Worm (Caenorhabditis elegans) whole organism, late embryonic: ENCODE data around the gene D1025.1.

Source experiments
- C08G9.2 ChIP-seq: sonication (generic microtip); optimal IDR thresholded peaks from 2 replicates; lab custom pipeline; 2016; ENCODE audit warnings: mild to moderate bottlenecking, missing genetic modification characterization, moderate library complexity, missing compliant biosample characterization
- C38D4.7 ChIP-seq: fragments of 200-800 bp; sonication (Bioruptor generic); optimal IDR thresholded peaks from 2 replicates; lab custom pipeline; 2018; ENCODE audit warnings: mild to moderate bottlenecking, missing genetic modification characterization, moderate library complexity, missing compliant biosample characterization
- F13H6.1 ChIP-seq: sonication (generic microtip); optimal IDR thresholded peaks from 2 replicates; lab custom pipeline; 2016; ENCODE audit warnings: missing genetic modification characterization, missing compliant biosample characterization
- K02D7.2 ChIP-seq: sonication (generic microtip); optimal IDR thresholded peaks from 2 replicates; lab custom pipeline; 2017; ENCODE audit warnings: mild to moderate bottlenecking, missing genetic modification characterization, missing compliant biosample characterization
- K09A11.1 ChIP-seq: sonication (generic microtip); optimal IDR thresholded peaks from 2 replicates; lab custom pipeline; 2017; ENCODE audit warnings: antibody characterized with exemption, mild to moderate bottlenecking, missing genetic modification characterization, missing compliant biosample characterization; ENCODE audit not compliant: insufficient read depth
- T23F11.4 ChIP-seq: fragments of 200-800 bp; sonication (Bioruptor generic); optimal IDR thresholded peaks from 2 replicates; lab custom pipeline; 2018; ENCODE audit warnings: mild to moderate bottlenecking, missing genetic modification characterization, missing compliant biosample characterization
- ceh-14 ChIP-seq: sonication (generic microtip); optimal IDR thresholded peaks from 2 replicates; lab custom pipeline; 2016; ENCODE audit warnings: missing genotype, missing genetic modification characterization, missing compliant biosample characterization
- ceh-18 ChIP-seq: sonication (generic microtip); optimal IDR thresholded peaks from 2 replicates; lab custom pipeline; 2016; ENCODE audit warnings: missing genetic modification characterization, missing compliant biosample characterization
- ceh-19 ChIP-seq: fragments of 200-800 bp; sonication (Bioruptor generic); optimal IDR thresholded peaks from 2 replicates; lab custom pipeline; 2018; ENCODE audit warnings: mild to moderate bottlenecking, missing genetic modification characterization, missing compliant biosample characterization
- ceh-2 ChIP-seq: sonication (generic microtip); optimal IDR thresholded peaks from 2 replicates; lab custom pipeline; 2016; ENCODE audit warnings: missing genotype, missing genetic modification characterization, missing compliant biosample characterization
- ceh-22 ChIP-seq: sonication (generic microtip); optimal IDR thresholded peaks from 2 replicates; lab custom pipeline; 2017; ENCODE audit warnings: missing biosample characterization, missing genetic modification characterization
- ceh-24 ChIP-seq: sonication (generic microtip); optimal IDR thresholded peaks from 2 replicates; lab custom pipeline; 2016; ENCODE audit warnings: mild to moderate bottlenecking, missing genetic modification characterization, missing compliant biosample characterization
- ceh-31 ChIP-seq: sonication (generic microtip); optimal IDR thresholded peaks from 2 replicates; lab custom pipeline; 2016; ENCODE audit warnings: missing genetic modification characterization, missing compliant biosample characterization
- ceh-34 ChIP-seq: sonication (generic microtip); optimal IDR thresholded peaks from 2 replicates; lab custom pipeline; 2016; ENCODE audit warnings: mild to moderate bottlenecking, missing genetic modification characterization, missing compliant biosample characterization
- ceh-45 ChIP-seq: fragments of 200-800 bp; sonication (Bioruptor generic); IDR thresholded peaks from 2 replicates; pipeline ENCODE4 v1.3.6; 2022; ENCODE audit warnings: missing genetic modification reagents, missing genetic modification characterization, missing compliant biosample characterization
- ceh-48 ChIP-seq: sonication (generic microtip); optimal IDR thresholded peaks from 2 replicates; lab custom pipeline; 2016; ENCODE audit warnings: missing genetic modification characterization, inconsistent platforms, missing compliant biosample characterization
- ceh-6 ChIP-seq: fragments of 200-800 bp; sonication (Bioruptor generic); optimal IDR thresholded peaks from 2 replicates; lab custom pipeline; 2018; ENCODE audit warnings: mild to moderate bottlenecking, missing genetic modification characterization, missing compliant biosample characterization
- ceh-9 ChIP-seq: sonication (generic microtip); optimal IDR thresholded peaks from 2 replicates; lab custom pipeline; 2016; ENCODE audit warnings: mild to moderate bottlenecking, missing genetic modification characterization, inconsistent platforms, missing compliant biosample characterization
- che-1 ChIP-seq: sonication (generic microtip); optimal IDR thresholded peaks from 2 replicates; lab custom pipeline; 2016; ENCODE audit warnings: mild to moderate bottlenecking, missing genetic modification characterization, missing compliant biosample characterization
- dve-1 ChIP-seq: sonication (generic microtip); optimal IDR thresholded peaks from 2 replicates; lab custom pipeline; 2017; ENCODE audit warnings: antibody characterized with exemption, mild to moderate bottlenecking, missing genetic modification characterization, missing compliant biosample characterization
- elt-2 ChIP-seq: sonication (generic microtip); optimal IDR thresholded peaks from 2 replicates; lab custom pipeline; 2016; ENCODE audit warnings: missing genetic modification reagents, missing genetic modification characterization, missing compliant biosample characterization
- elt-4 ChIP-seq: sonication (generic microtip); optimal IDR thresholded peaks from 2 replicates; lab custom pipeline; 2016; ENCODE audit warnings: missing genetic modification characterization, missing compliant biosample characterization
- fax-1 ChIP-seq: sonication (generic microtip); optimal IDR thresholded peaks from 2 replicates; lab custom pipeline; 2016; ENCODE audit warnings: missing genotype, missing genetic modification characterization, missing compliant biosample characterization
- hlh-13 ChIP-seq: fragments of 200-800 bp; sonication (Bioruptor generic); optimal IDR thresholded peaks from 2 replicates; lab custom pipeline; 2018; ENCODE audit warnings: mild to moderate bottlenecking, missing genetic modification characterization, missing compliant biosample characterization
- hlh-30 ChIP-seq: sonication (generic microtip); optimal IDR thresholded peaks from 2 replicates; lab custom pipeline; 2017; ENCODE audit warnings: antibody characterized with exemption, missing genetic modification characterization, missing compliant biosample characterization; ENCODE audit not compliant: insufficient read depth
- hlh-6 ChIP-seq: sonication (generic microtip); optimal IDR thresholded peaks from 2 replicates; lab custom pipeline; 2016; ENCODE audit warnings: missing genotype, missing genetic modification characterization, missing compliant biosample characterization
- hlh-8 ChIP-seq: sonication (generic microtip); optimal IDR thresholded peaks from 2 replicates; lab custom pipeline; 2016; ENCODE audit warnings: missing genotype, missing genetic modification characterization, missing compliant biosample characterization
- mec-3 ChIP-seq: sonication (generic microtip); optimal IDR thresholded peaks from 2 replicates; lab custom pipeline; 2016; ENCODE audit warnings: borderline replicate concordance, missing genetic modification characterization, missing compliant biosample characterization
- nhr-11 ChIP-seq: fragments of 150-350 bp; optimal IDR thresholded peaks from 2 replicates; lab custom pipeline; 2014; ENCODE audit warnings: missing biosample characterization, missing genetic modification characterization
- npax-4 ChIP-seq: sonication (generic microtip); optimal IDR thresholded peaks from 2 replicates; lab custom pipeline; 2016; ENCODE audit warnings: missing genetic modification characterization, missing compliant biosample characterization
- odd-2 ChIP-seq: sonication (generic microtip); optimal IDR thresholded peaks from 2 replicates; lab custom pipeline; 2017; ENCODE audit warnings: antibody characterized with exemption, mild to moderate bottlenecking, missing genetic modification characterization, missing compliant biosample characterization
- pat-9 ChIP-seq: fragments of 200-800 bp; sonication (Bioruptor generic); optimal IDR thresholded peaks from 2 replicates; lab custom pipeline; 2018; ENCODE audit warnings: mild to moderate bottlenecking, missing genetic modification characterization, moderate library complexity, missing compliant biosample characterization
- pax-1 ChIP-seq: fragments of 150-350 bp; optimal IDR thresholded peaks from 2 replicates; lab custom pipeline; 2014; ENCODE audit warnings: missing biosample characterization, missing genetic modification characterization
- pha-2 ChIP-seq: sonication (generic microtip); optimal IDR thresholded peaks from 2 replicates; lab custom pipeline; 2017; ENCODE audit warnings: mild to moderate bottlenecking, missing genetic modification characterization, missing compliant biosample characterization
- pqm-1 ChIP-seq: sonication (generic microtip); optimal IDR thresholded peaks from 2 replicates; lab custom pipeline; 2016; ENCODE audit warnings: missing genetic modification characterization, missing compliant biosample characterization
- pros-1 ChIP-seq: fragments of 150-350 bp; optimal IDR thresholded peaks from 2 replicates; lab custom pipeline; 2014; ENCODE audit warnings: missing biosample characterization, missing genetic modification reagents, missing genetic modification characterization
- ref-2 ChIP-seq: sonication (generic microtip); optimal IDR thresholded peaks from 2 replicates; lab custom pipeline; 2016; ENCODE audit warnings: missing genetic modification characterization, missing compliant biosample characterization
- sox-2 ChIP-seq: fragments of 200-800 bp; sonication (Bioruptor generic); IDR thresholded peaks from 2 replicates; pipeline ENCODE4 v1.3.6; 2022; ENCODE audit warnings: missing genetic modification reagents, missing genetic modification characterization, missing compliant biosample characterization
- tbx-2 ChIP-seq: sonication (generic microtip); optimal IDR thresholded peaks from 2 replicates; lab custom pipeline; 2016; ENCODE audit warnings: missing genetic modification characterization, missing compliant biosample characterization
- tbx-7 ChIP-seq: sonication (generic microtip); optimal IDR thresholded peaks from 2 replicates; lab custom pipeline; 2016; ENCODE audit warnings: missing genotype, missing genetic modification characterization, missing compliant biosample characterization
- ttx-3 ChIP-seq: sonication (generic microtip); optimal IDR thresholded peaks from 2 replicates; lab custom pipeline; 2016; ENCODE audit warnings: missing genetic modification reagents, missing genetic modification characterization, missing compliant biosample characterization
- unc-3 ChIP-seq, 2 experiments: fragments of 200-800 bp in 1 of 2; sonication (Bioruptor generic) in 1 of 2; sonication (generic microtip) in 1 of 2; conservative IDR thresholded peaks in 1 of 2; optimal IDR thresholded peaks in 1 of 2; 2 replicates each; pipeline versions ENCODE4 v1.3.6 to Lab custom; 2016 to 2022; ENCODE audit warnings: missing compliant biosample characterization in 2 of 2, missing genetic modification characterization in 2 of 2, missing genetic modification reagents in 1 of 2
- unc-42 ChIP-seq: sonication (generic microtip); optimal IDR thresholded peaks from 2 replicates; lab custom pipeline; 2016; ENCODE audit warnings: missing genotype, missing genetic modification characterization, missing compliant biosample characterization
- unc-55 ChIP-seq: sonication (generic microtip); optimal IDR thresholded peaks from 2 replicates; lab custom pipeline; 2017; ENCODE audit warnings: missing biosample characterization, missing genetic modification reagents, missing genetic modification characterization
- zip-5 ChIP-seq: sonication (generic microtip); optimal IDR thresholded peaks from 2 replicates; lab custom pipeline; 2016; ENCODE audit warnings: missing genetic modification characterization, missing compliant biosample characterization

Gene D1025.1

DNA sequence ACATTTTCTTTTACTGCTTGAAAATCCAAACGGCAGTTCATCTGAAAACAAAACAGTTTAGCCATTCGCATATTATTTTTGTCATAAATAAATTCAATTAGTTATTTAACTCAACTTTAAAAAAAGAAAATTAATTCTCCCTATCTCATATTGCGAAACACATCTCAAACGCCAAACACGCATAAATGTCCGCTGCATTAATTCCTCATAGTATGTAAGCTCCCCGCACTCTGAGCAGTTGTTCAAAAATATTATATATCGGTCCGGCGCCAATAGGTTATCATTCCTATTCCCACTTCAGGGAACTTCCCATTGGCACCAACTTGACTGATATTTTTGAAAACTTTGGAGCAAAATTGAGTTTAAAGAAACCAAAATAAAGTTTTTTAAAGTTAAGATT, 42.4 kb upstream of the D1025.1 start:
- TF ChIP-seq ref-2 (tag; lab: Kevin White, UChicago): no peak
- no peak for TF ChIP-seq elt-2 (tag; lab: Kevin White, UChicago)
- no peak for TF ChIP-seq ceh-14 (tag; lab: Kevin White, UChicago)
- TF ChIP-seq zip-5 (tag; lab: Kevin White, UChicago): no peak
- no peak for TF ChIP-seq C08G9.2 (tag; lab: Kevin White, UChicago)
- no peak for TF ChIP-seq npax-4 (tag; lab: Kevin White, UChicago)
- no peak for TF ChIP-seq C38D4.7 (GFP tag; lab: Kevin White, UChicago)
- TF ChIP-seq pqm-1: no peak
- no peak for TF ChIP-seq sox-2 (GFP tag; lab: Robert Waterston, UW)
- TF ChIP-seq, all 69 proteins: peak for 0

DNA sequence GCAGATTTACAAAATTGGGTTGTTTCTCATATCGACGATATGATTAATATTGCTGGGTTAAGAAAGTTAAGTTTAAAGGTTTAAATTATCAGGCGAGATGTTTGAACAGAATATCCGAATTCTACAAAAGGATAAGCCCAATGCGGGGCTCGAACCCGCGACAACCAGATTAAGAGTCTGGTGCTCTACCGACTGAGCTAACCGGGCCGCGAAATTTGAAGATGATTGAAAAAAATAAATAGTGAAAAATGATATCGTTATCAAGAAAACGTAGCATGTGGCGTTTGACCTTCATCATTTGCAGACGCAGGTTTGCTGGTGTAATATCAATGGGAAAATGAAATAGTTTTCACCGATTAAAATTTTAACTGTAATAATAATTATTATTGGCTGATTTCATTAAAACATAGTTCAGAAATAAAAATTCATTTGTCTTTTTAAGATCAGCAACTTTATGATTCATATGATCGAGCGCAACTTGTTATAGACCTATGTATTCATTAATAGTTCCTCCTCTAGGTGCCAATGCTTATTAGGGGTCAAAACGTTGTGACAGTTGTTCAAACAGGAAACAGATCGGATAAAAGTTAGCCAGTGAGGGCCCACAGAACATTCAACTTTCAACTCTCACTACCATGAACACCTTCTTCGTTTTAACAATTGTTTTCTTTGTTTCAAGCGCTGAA, 41.7 kb upstream of the D1025.1 start, which contains the start of gene M163.11:
Gene M163.11, plus strand, starts transcription at position 636 of the 686 bp plus-strand sequence.
- TF ChIP-seq dve-1 (tag; lab: Kevin White, UChicago): peak; percentile 45
- no peak for TF ChIP-seq ttx-3 (tag; lab: Kevin White, UChicago)

DNA sequence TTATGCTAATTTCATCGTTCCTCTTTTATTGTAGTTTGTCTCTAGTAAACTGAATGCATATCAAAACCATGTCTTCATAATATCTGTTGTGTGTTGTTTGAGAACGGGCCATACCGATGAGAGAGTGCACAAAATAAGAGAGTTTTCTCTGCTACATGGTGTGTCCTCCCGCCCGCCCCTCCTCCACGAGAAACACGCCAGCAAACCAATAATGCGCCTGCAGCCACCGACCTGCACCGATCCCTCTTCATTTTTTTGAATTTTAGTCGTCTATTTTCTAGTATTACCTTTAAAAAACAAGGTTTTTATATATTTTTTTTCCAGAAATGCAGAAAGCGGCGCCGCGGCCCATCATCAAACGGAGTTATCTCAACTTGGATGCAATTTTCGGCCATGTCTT, 40.3 kb upstream of the D1025.1 start, which contains the start of gene gfi-3:
Gene gfi-3, plus strand, starts transcription at position 325 of the 400 bp plus-strand sequence.
- no peak for TF ChIP-seq pax-1 (tag; lab: Kevin White, UChicago)
- peak; percentile 2 for TF ChIP-seq pat-9 (tag; lab: Kevin White, UChicago)
- TF ChIP-seq ref-2 (tag; lab: Kevin White, UChicago): no peak
- TF ChIP-seq elt-2 (tag; lab: Kevin White, UChicago): peak; percentile 72
- no peak for TF ChIP-seq zip-5 (tag; lab: Kevin White, UChicago)
- TF ChIP-seq ceh-2 (tag; lab: Kevin White, UChicago): peak; percentile 4
- peak; percentile 11 for TF ChIP-seq ceh-14 (tag; lab: Kevin White, UChicago)
- no peak for TF ChIP-seq ceh-9 (tag; lab: Kevin White, UChicago)
- no peak for TF ChIP-seq tbx-7
- peak; percentile 20; the same call in 1 of the 2 replicates for TF ChIP-seq unc-3 (GFP tag; conservative IDR thresholded peaks at IDR 0.05; lab: Robert Waterston, UW)
- TF ChIP-seq unc-3 (tag; optimal IDR thresholded peaks at IDR 0.05; lab: Kevin White, UChicago): no peak
- no peak for TF ChIP-seq ceh-22 (tag; lab: Kevin White, UChicago)
- TF ChIP-seq pqm-1: no peak
- TF ChIP-seq T23F11.4 (GFP tag; lab: Kevin White, UChicago): no peak
- TF ChIP-seq sox-2 (GFP tag; lab: Robert Waterston, UW): no peak
- TF ChIP-seq che-1 (tag; lab: Kevin White, UChicago): no peak
- peak; percentile 61 for TF ChIP-seq ceh-18 (tag; lab: Kevin White, UChicago)
- TF ChIP-seq tbx-2: peak; percentile 72
- no peak for TF ChIP-seq hlh-13
- TF ChIP-seq fax-1 (tag; lab: Kevin White, UChicago): no peak
- TF ChIP-seq elt-4 (tag; lab: Kevin White, UChicago): no peak
- peak; percentile 18 for TF ChIP-seq ceh-48 (tag; lab: Kevin White, UChicago)
- TF ChIP-seq unc-42: peak; percentile 27
- peak; percentile 8 for TF ChIP-seq F13H6.1 (tag; lab: Kevin White, UChicago)
- TF ChIP-seq ceh-45 (GFP tag; lab: Robert Waterston, UW): no peak
- no peak for TF ChIP-seq hlh-6 (tag; lab: Kevin White, UChicago)
- TF ChIP-seq nhr-11: no peak
- TF ChIP-seq odd-2 (tag; lab: Kevin White, UChicago): no peak
- no peak for TF ChIP-seq hlh-8 (tag; lab: Kevin White, UChicago)
- peak; percentile 23 for TF ChIP-seq unc-55 (GFP tag; lab: Kevin White, UChicago)
- TF ChIP-seq ceh-24: no peak
- TF ChIP-seq mec-3: no peak
- TF ChIP-seq ceh-6: no peak
- no peak for TF ChIP-seq dve-1 (tag; lab: Kevin White, UChicago)
- no peak for TF ChIP-seq ceh-19 (GFP tag; lab: Kevin White, UChicago)
- TF ChIP-seq hlh-30: no peak
- TF ChIP-seq pros-1 (tag; lab: Kevin White, UChicago): no peak
- peak; percentile 17 for TF ChIP-seq pha-2 (tag; lab: Kevin White, UChicago)
- peak; percentile 77 for TF ChIP-seq ceh-34
- TF ChIP-seq K09A11.1 (tag; lab: Kevin White, UChicago): no peak
- no peak for TF ChIP-seq K02D7.2 (tag; lab: Kevin White, UChicago)
- TF ChIP-seq ceh-31 (tag; lab: Kevin White, UChicago): peak; percentile 46
